Fruit fly (Drosophila melanogaster) whole organism, embryonic: ENCODE measurements around the gene Dlip1.
A peak's percentile ranks its signal among the peaks of the same experiment; 100 is the strongest.

Experiments used
- Aef1 ChIP-seq: fragments of 200-800 bp; sonication (Bioruptor generic); IDR thresholded peaks from 3 replicates; pipeline ENCODE4 v1.3.6; 2022; ENCODE audit warnings: missing biosample characterization, missing genetic modification characterization
- Atf-2 ChIP-seq: fragments of 200-800 bp; sonication (Bioruptor generic); optimal IDR thresholded peaks from 2 replicates; lab custom pipeline; 2016; ENCODE audit warnings: missing biosample characterization, missing genetic modification characterization
- Atf3 ChIP-seq: fragments of 200-800 bp; sonication (Bioruptor generic); optimal IDR thresholded peaks from 3 replicates; lab custom pipeline; 2016; ENCODE audit warnings: missing biosample characterization, missing genetic modification characterization
- C15 ChIP-seq: fragments of 200-800 bp; sonication (Bioruptor generic); IDR thresholded peaks from 3 replicates; pipeline ENCODE4 v1.3.6; 2022; ENCODE audit warnings: missing biosample characterization, missing genetic modification characterization
- CG11093 ChIP-seq: fragments of 200-800 bp; sonication (Bioruptor generic); IDR thresholded peaks from 3 replicates; pipeline ENCODE4 v1.3.6; 2022; ENCODE audit warnings: missing biosample characterization, missing genetic modification characterization
- CG12236 ChIP-seq: fragments of 200-800 bp; sonication (Bioruptor generic); optimal IDR thresholded peaks from 2 replicates; lab custom pipeline; 2016; ENCODE audit warnings: missing biosample characterization, missing genetic modification characterization
- CG13296 ChIP-seq: fragments of 200-800 bp; sonication (Bioruptor generic); optimal IDR thresholded peaks from 3 replicates; lab custom pipeline; 2018; ENCODE audit warnings: missing biosample characterization, mild to moderate bottlenecking, missing genetic modification characterization
- CG13424 ChIP-seq: fragments of 200-800 bp; sonication (Bioruptor generic); optimal IDR thresholded peaks from 2 replicates; lab custom pipeline; 2019; ENCODE audit warnings: missing biosample characterization, mild to moderate bottlenecking, missing genetic modification characterization, moderate library complexity
- CG13775 ChIP-seq: fragments of 200-800 bp; sonication (Bioruptor generic); optimal IDR thresholded peaks from 3 replicates; lab custom pipeline; 2017; ENCODE audit warnings: missing biosample characterization, mild to moderate bottlenecking, missing genetic modification characterization
- CG14050 ChIP-seq: fragments of 200-800 bp; sonication (Bioruptor generic); IDR thresholded peaks from 3 replicates; pipeline ENCODE4 v1.3.6; 2022; ENCODE audit warnings: missing biosample characterization, missing genetic modification characterization
- CG1529 ChIP-seq: fragments of 200-800 bp; sonication (Bioruptor generic); optimal IDR thresholded peaks from 3 replicates; lab custom pipeline; 2018; ENCODE audit warnings: missing biosample characterization, missing genetic modification characterization
- CG1832 ChIP-seq: fragments of 200-800 bp; sonication (Bioruptor generic); optimal IDR thresholded peaks from 2 replicates; lab custom pipeline; 2017; ENCODE audit warnings: missing biosample characterization, mild to moderate bottlenecking, missing genetic modification characterization, inconsistent platforms
- CG18599 ChIP-seq: fragments of 200-800 bp; sonication (Bioruptor generic); optimal IDR thresholded peaks from 3 replicates; lab custom pipeline; 2017; ENCODE audit warnings: missing biosample characterization, missing genetic modification characterization, mild to moderate bottlenecking, moderate library complexity, missing genetic modification reagents
- CG2120 ChIP-seq: fragments of 200-800 bp; sonication (Bioruptor generic); optimal IDR thresholded peaks from 3 replicates; lab custom pipeline; 2016; ENCODE audit warnings: missing biosample characterization, missing genetic modification characterization
- CG2202 ChIP-seq: fragments of 200-800 bp; sonication (Bioruptor generic); optimal IDR thresholded peaks from 2 replicates; lab custom pipeline; 2018; ENCODE audit warnings: missing biosample characterization, mild to moderate bottlenecking, missing genetic modification characterization
- CG2875 ChIP-seq: fragments of 200-800 bp; sonication (Bioruptor generic); optimal IDR thresholded peaks from 2 replicates; lab custom pipeline; 2017; ENCODE audit warnings: missing biosample characterization, mild to moderate bottlenecking, missing genetic modification characterization, missing genetic modification reagents
- CG31441 ChIP-seq: fragments of 200-800 bp; sonication (Bioruptor generic); IDR thresholded peaks from 2 replicates; pipeline ENCODE4 v1.3.6; 2022; ENCODE audit warnings: missing biosample characterization, missing genetic modification characterization
- CG32532 ChIP-seq: fragments of 200-800 bp; sonication (Bioruptor generic); IDR thresholded peaks from 2 replicates; pipeline ENCODE4 v1.3.6; 2022; ENCODE audit warnings: missing biosample characterization, missing genetic modification characterization
- CG33557 ChIP-seq: fragments of 200-800 bp; sonication (Bioruptor generic); optimal IDR thresholded peaks from 2 replicates; lab custom pipeline; 2019; ENCODE audit warnings: missing biosample characterization, mild to moderate bottlenecking, missing genetic modification characterization, moderate library complexity
- CG5180 ChIP-seq: fragments of 200-800 bp; sonication (Bioruptor generic); optimal IDR thresholded peaks from 3 replicates; lab custom pipeline; 2017; ENCODE audit warnings: missing biosample characterization, missing genetic modification characterization, mild to moderate bottlenecking, moderate library complexity, missing genetic modification reagents
- CG7928 ChIP-seq: fragments of 200-800 bp; sonication (Bioruptor generic); optimal IDR thresholded peaks from 2 replicates; lab custom pipeline; 2017; ENCODE audit warnings: missing biosample characterization, mild to moderate bottlenecking, missing genetic modification characterization
- CG8281 ChIP-seq: fragments of 200-800 bp; sonication (Bioruptor generic); optimal IDR thresholded peaks from 2 replicates; lab custom pipeline; 2018; ENCODE audit warnings: missing biosample characterization, mild to moderate bottlenecking, missing genetic modification characterization, moderate library complexity
- CG8478 ChIP-seq: fragments of >200 bp; optimal IDR thresholded peaks from 2 replicates; lab custom pipeline; 2018
- CG9932 ChIP-seq: fragments of 200-800 bp; sonication (Bioruptor generic); IDR thresholded peaks from 2 replicates; pipeline ENCODE4 v1.3.6; 2022; ENCODE audit warnings: missing biosample characterization, missing genetic modification characterization
- Camta ChIP-seq: fragments of 200-800 bp; sonication (Bioruptor generic); optimal IDR thresholded peaks from 2 replicates; lab custom pipeline; 2016; ENCODE audit warnings: missing biosample characterization, missing genetic modification characterization
- Dad ChIP-seq: fragments of 200-800 bp; sonication (Bioruptor generic); optimal IDR thresholded peaks from 3 replicates; lab custom pipeline; 2016; ENCODE audit warnings: missing biosample characterization, missing genetic modification characterization
- Drgx ChIP-seq: fragments of 200-800 bp; sonication (Bioruptor generic); IDR thresholded peaks from 2 replicates; pipeline ENCODE4 v1.3.6; 2022; ENCODE audit warnings: missing biosample characterization, missing genetic modification characterization
- Gsc ChIP-seq: fragments of 200-800 bp; sonication (Bioruptor generic); IDR thresholded peaks from 2 replicates; pipeline ENCODE4 v1.3.6; 2022; ENCODE audit warnings: missing biosample characterization, missing genetic modification characterization
- Hand ChIP-seq: fragments of 200-800 bp; sonication (Bioruptor generic); optimal IDR thresholded peaks from 2 replicates; lab custom pipeline; 2017; ENCODE audit warnings: mild to moderate bottlenecking, missing biosample characterization, missing genetic modification reagents, missing genetic modification characterization
- Hmr ChIP-seq: fragments of 200-800 bp; sonication (Bioruptor generic); optimal IDR thresholded peaks from 3 replicates; lab custom pipeline; 2017; ENCODE audit warnings: mild to moderate bottlenecking, missing biosample characterization, missing genetic modification reagents, missing genetic modification characterization
- Max ChIP-seq: fragments of 200-800 bp; sonication (Bioruptor generic); optimal IDR thresholded peaks from 2 replicates; lab custom pipeline; 2016; ENCODE audit warnings: missing biosample characterization, mild to moderate bottlenecking, missing genetic modification characterization
- Meics ChIP-seq: fragments of 200-800 bp; sonication (Bioruptor generic); optimal IDR thresholded peaks from 2 replicates; lab custom pipeline; 2017; ENCODE audit warnings: missing biosample characterization, mild to moderate bottlenecking, missing genetic modification characterization
- NFAT ChIP-seq: fragments of 200-800 bp; sonication (Bioruptor generic); IDR thresholded peaks from 2 replicates; pipeline ENCODE4 v1.3.6; 2022; ENCODE audit warnings: missing biosample characterization, missing genetic modification characterization
- Nf-YA ChIP-seq: fragments of 200-800 bp; sonication (Bioruptor generic); IDR thresholded peaks from 2 replicates; pipeline ENCODE4 v1.3.6; 2022; ENCODE audit warnings: missing biosample characterization, missing genetic modification characterization
- Ptx1 ChIP-seq: fragments of 200-800 bp; sonication (Bioruptor generic); IDR thresholded peaks from 2 replicates; pipeline ENCODE4 v1.3.6; 2022; ENCODE audit warnings: missing biosample characterization, missing genetic modification characterization
- Sin3A ChIP-seq: fragments of >200 bp; optimal IDR thresholded peaks from 2 replicates; lab custom pipeline; 2018
- Sox102F ChIP-seq: fragments of 200-800 bp; sonication (Bioruptor generic); optimal IDR thresholded peaks from 2 replicates; lab custom pipeline; 2018; ENCODE audit warnings: missing biosample characterization, mild to moderate bottlenecking, missing genetic modification characterization, moderate library complexity
- TFAM ChIP-seq: fragments of 200-800 bp; sonication (Bioruptor generic); optimal IDR thresholded peaks from 2 replicates; lab custom pipeline; 2017; ENCODE audit warnings: missing biosample characterization, missing genetic modification characterization, inconsistent platforms
- Tbp ChIP-seq: fragments of >200 bp; optimal IDR thresholded peaks from 2 replicates; lab custom pipeline; 2018; ENCODE audit warnings: missing biosample characterization, missing genetic modification characterization
- Vsx1 ChIP-seq: fragments of 200-800 bp; sonication (Bioruptor generic); optimal IDR thresholded peaks from 2 replicates; lab custom pipeline; 2017; ENCODE audit warnings: missing biosample characterization, mild to moderate bottlenecking, missing genetic modification characterization, missing genetic modification reagents
- Xbp1 ChIP-seq: fragments of 200-800 bp; sonication (Bioruptor generic); optimal IDR thresholded peaks from 3 replicates; lab custom pipeline; 2016; ENCODE audit warnings: missing biosample characterization, mild to moderate bottlenecking, missing genetic modification characterization
- ase ChIP-seq: fragments of 200-800 bp; sonication (Bioruptor generic); IDR thresholded peaks from 3 replicates; pipeline ENCODE4 v1.3.6; 2022; ENCODE audit warnings: missing biosample characterization, missing genetic modification characterization
- chif ChIP-seq, 2 experiments: fragments of 200-800 bp; sonication (Bioruptor generic); optimal IDR thresholded peaks; 3 replicates each; lab custom pipeline; 2016; ENCODE audit warnings: missing biosample characterization in 2 of 2, missing genetic modification characterization in 2 of 2
- danr ChIP-seq: fragments of 200-800 bp; sonication (Bioruptor generic); IDR thresholded peaks from 2 replicates; pipeline ENCODE4 v1.3.6; 2022; ENCODE audit warnings: missing biosample characterization, missing genetic modification characterization
- dmrt99B ChIP-seq: fragments of 200-800 bp; sonication (Bioruptor generic); optimal IDR thresholded peaks from 2 replicates; lab custom pipeline; 2018; ENCODE audit warnings: missing biosample characterization, mild to moderate bottlenecking, missing genetic modification characterization, moderate library complexity
- exex ChIP-seq: fragments of 200-800 bp; sonication (Bioruptor generic); optimal IDR thresholded peaks from 4 replicates; lab custom pipeline; 2018; ENCODE audit warnings: missing biosample characterization, mild to moderate bottlenecking, missing genetic modification characterization, moderate library complexity
- fd64A ChIP-seq: fragments of 200-800 bp; sonication (Bioruptor generic); optimal IDR thresholded peaks from 3 replicates; lab custom pipeline; 2018; ENCODE audit warnings: missing biosample characterization, mild to moderate bottlenecking, missing genetic modification characterization
- fd96Cb ChIP-seq: fragments of 200-800 bp; sonication (Bioruptor generic); optimal IDR thresholded peaks from 2 replicates; lab custom pipeline; 2018; ENCODE audit warnings: missing biosample characterization, mild to moderate bottlenecking, missing genetic modification characterization, moderate library complexity
- hbn ChIP-seq: fragments of 200-800 bp; sonication (Bioruptor generic); IDR thresholded peaks from 2 replicates; pipeline ENCODE4 v1.3.6; 2022; ENCODE audit warnings: missing biosample characterization, missing genetic modification characterization; ENCODE audit not compliant: partially characterized antibody
- sd ChIP-seq: fragments of 200-800 bp; sonication (Bioruptor generic); optimal IDR thresholded peaks from 3 replicates; lab custom pipeline; 2018; ENCODE audit warnings: missing biosample characterization, mild to moderate bottlenecking, missing genetic modification characterization, moderate library complexity
- zen ChIP-seq: fragments of 200-800 bp; sonication (Bioruptor generic); optimal IDR thresholded peaks from 3 replicates; lab custom pipeline; 2018; ENCODE audit warnings: missing biosample characterization, mild to moderate bottlenecking, missing genetic modification characterization, moderate library complexity

Dlip1 gene

dm6 chrX:9119671-9120364 lies 38.6 kb upstream of the Dlip1 start (continued):
- TF ChIP-seq sd (tag; lab: Kevin White, UChicago) (no peak), Tbp (GFP tag; lab: Kevin White, UChicago) (no peak), Xbp1 (GFP tag; lab: Kevin White, UChicago) (no peak), Gsc (no peak), C15 (GFP tag; lab: Robert Waterston, UW) (no peak), CG32532 (no peak), Hmr (peak; percentile 24), CG33557 (GFP tag; lab: Kevin White, UChicago) (no peak), zen (tag; lab: Kevin White, UChicago) (no peak), Aef1 (GFP tag; lab: Robert Waterston, UW) (no peak), exex (tag; lab: Kevin White, UChicago) (no peak), CG8281 (no peak), CG2875 (GFP tag; lab: Kevin White, UChicago) (peak; percentile 4), TFAM (GFP tag; lab: Kevin White, UChicago) (no peak), Meics (GFP tag; lab: Kevin White, UChicago) (peak; percentile 12), CG1529 (GFP tag; lab: Kevin White, UChicago) (no peak), CG14050 (GFP tag; lab: Robert Waterston, UW) (no peak), chif (GFP tag; optimal IDR thresholded peaks at IDR 0.05; lab: Kevin White, UChicago) (peak in 1 of 2 experiments; percentile 21), CG2120 (GFP tag; lab: Kevin White, UChicago) (peak; percentile 30), Ptx1 (0 out of 2 replicates have a peak, but pooled peaks have one; percentile 6), CG5180 (peak; percentile 23), Sin3A (lab: Kevin White, UChicago) (no peak), fd64A (GFP tag; lab: Kevin White, UChicago) (no peak), CG13775 (GFP tag; lab: Kevin White, UChicago) (no peak), Nf-YA (GFP tag; lab: Robert Waterston, UW) (no peak), CG1832 (GFP tag; lab: Kevin White, UChicago) (no peak), CG18599 (no peak), Sox102F (GFP tag; lab: Kevin White, UChicago) (no peak), Atf-2 (GFP tag; lab: Kevin White, UChicago) (no peak), ase (no peak), CG7928 (GFP tag; lab: Kevin White, UChicago) (no peak), CG13296 (GFP tag; lab: Kevin White, UChicago) (no peak), Dad (GFP tag; lab: Kevin White, UChicago) (no peak), Camta (GFP tag; lab: Kevin White, UChicago) (no peak), Drgx (GFP tag; lab: Robert Waterston, UW) (no peak), CG12236 (no peak), Hand (peak; percentile 11), CG8478 (lab: Kevin White, UChicago) (no peak), Vsx1 (no peak), Max (GFP tag; lab: Kevin White, UChicago) (no peak), dmrt99B (tag; lab: Kevin White, UChicago) (peak; percentile 60), CG9932 (GFP tag; lab: Robert Waterston, UW) (no peak), fd96Cb (peak; percentile 32), CG31441 (peak; percentile 35; the same call in 1 of the 2 replicates), Atf3 (no peak), CG13424 (tag; lab: Kevin White, UChicago) (peak; percentile 27), danr (no peak), NFAT (GFP tag; lab: Robert Waterston, UW) (no peak), CG11093 (GFP tag; lab: Robert Waterston, UW) (no peak), hbn (GFP tag; lab: Robert Waterston, UW) (no peak), CG2202 (tag; lab: Kevin White, UChicago) (no peak)
